Fruit fly (Drosophila melanogaster): ENCODE results near the gene Apl.

Apl gene

DNA sequence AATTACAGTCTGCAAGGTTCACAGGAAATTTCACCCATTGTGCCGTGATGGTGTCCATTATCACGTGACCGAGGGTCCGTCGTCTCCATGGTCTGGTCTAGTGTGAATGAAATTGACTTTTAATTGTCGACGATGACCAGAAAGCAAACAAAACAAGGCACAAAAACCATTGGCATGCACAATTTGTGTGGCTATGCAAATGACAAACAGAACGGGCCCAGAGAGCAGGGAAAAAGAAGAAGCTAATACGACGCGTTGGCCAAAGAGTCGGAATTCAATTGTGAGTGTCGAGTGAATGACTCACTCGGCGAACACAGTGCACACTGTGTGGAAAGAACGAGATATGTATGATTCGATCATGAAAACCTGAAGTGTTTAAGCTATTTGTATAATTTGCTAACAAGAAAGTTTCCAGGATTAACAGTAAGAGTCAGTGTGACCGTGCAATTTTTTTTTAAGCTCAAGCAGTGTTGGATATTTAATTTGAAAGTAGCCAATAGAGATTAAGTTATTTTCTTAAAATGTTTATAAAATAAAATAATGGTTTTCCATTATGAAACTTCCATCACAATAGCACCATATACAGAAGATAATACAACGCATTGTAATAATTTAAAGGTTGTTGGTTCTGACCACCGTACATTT is 40.7 kb downstream of the Apl start (continued):
- TF ChIP-seq ash1 (GFP tag; optimal IDR thresholded peaks at IDR 0.05) (no peak), jigr1 (GFP tag; IDR thresholded peaks at IDR 0.05) (no peak), zfh2 (GFP tag; optimal IDR thresholded peaks at IDR 0.05) (no peak), grn (GFP tag; optimal IDR thresholded peaks at IDR 0.05) (no peak), CG4424 (GFP tag; optimal IDR thresholded peaks at IDR 0.05) (peak; percentile 15), Ptx1 (GFP tag; IDR thresholded peaks at IDR 0.05) (peak; percentile 45), CG18262 (tag; optimal IDR thresholded peaks at IDR 0.05) (peak; percentile 64), usp (GFP tag; optimal IDR thresholded peaks at IDR 0.05) (no peak), cato (GFP tag; optimal IDR thresholded peaks at IDR 0.05; ENCODE audit: borderline replicate concordance) (no peak), CG30431 (GFP tag; optimal IDR thresholded peaks at IDR 0.05) (no peak), sima (GFP tag; optimal IDR thresholded peaks at IDR 0.05) (no peak), CG14965 (GFP tag; optimal IDR thresholded peaks at IDR 0.05; ENCODE audit: borderline replicate concordance) (no peak), ci (GFP tag; IDR thresholded peaks at IDR 0.05) (no peak), trh (GFP tag; optimal IDR thresholded peaks at IDR 0.05) (no peak), CG2875 (GFP tag; optimal IDR thresholded peaks at IDR 0.05) (peak; percentile 3), CG32532 (GFP tag; IDR thresholded peaks at IDR 0.05) (0 out of 2 replicates have a peak, but pooled peaks have one; percentile 27), so (GFP tag; IDR thresholded peaks at IDR 0.05) (no peak), Hr3 (GFP tag; optimal IDR thresholded peaks at IDR 0.05) (peak; percentile 19), ind (GFP tag; optimal IDR thresholded peaks at IDR 0.05) (no peak), CG31224 (GFP tag; IDR thresholded peaks at IDR 0.05) (no peak), psq (GFP tag; optimal IDR thresholded peaks at IDR 0.05) (no peak), YL-1 (GFP tag; optimal IDR thresholded peaks at IDR 0.05) (no peak), gsb-n (tag; optimal IDR thresholded peaks at IDR 0.05) (peak; percentile 10), Sox102F (GFP tag; optimal IDR thresholded peaks at IDR 0.05) (no peak), CG33213 (GFP tag; optimal IDR thresholded peaks at IDR 0.05) (no peak), crp (GFP tag; optimal IDR thresholded peaks at IDR 0.05) (no peak), inv (GFP tag; IDR thresholded peaks at IDR 0.05; ENCODE audit: partially characterized antibody) (no peak), crol (GFP tag; IDR thresholded peaks at IDR 0.05) (no peak), CG15514 (GFP tag; optimal IDR thresholded peaks at IDR 0.05) (no peak), ERR (GFP tag; optimal IDR thresholded peaks at IDR 0.05) (no peak), Jarid2 (GFP tag; optimal IDR thresholded peaks at IDR 0.05) (no peak), MTF-1 (GFP tag; optimal IDR thresholded peaks at IDR 0.05; ENCODE audit: borderline replicate concordance) (no peak), Vsx1 (GFP tag; optimal IDR thresholded peaks at IDR 0.05) (no peak), Rx (GFP tag; IDR thresholded peaks at IDR 0.05) (no peak), otp (GFP tag; IDR thresholded peaks at IDR 0.05) (no peak), mld (GFP tag; IDR thresholded peaks at IDR 0.05; ENCODE audit: partially characterized antibody) (no peak), CG16863 (GFP tag; optimal IDR thresholded peaks at IDR 0.05) (no peak), ewg (GFP tag; optimal IDR thresholded peaks at IDR 0.05) (no peak), CG14014 (GFP tag; IDR thresholded peaks at IDR 0.05) (no peak), jumu (GFP tag; optimal IDR thresholded peaks at IDR 0.05) (no peak), Antp (GFP tag; optimal IDR thresholded peaks at IDR 0.05) (no peak), seq (GFP tag; IDR thresholded peaks at IDR 0.05) (no peak; the same call in 1 of the 2 replicates), CG8944 (GFP tag; optimal IDR thresholded peaks at IDR 0.05) (no peak), stc (GFP tag; IDR thresholded peaks at IDR 0.05) (no peak), ems (GFP tag; optimal IDR thresholded peaks at IDR 0.05) (no peak), Rfx (GFP tag; IDR thresholded peaks at IDR 0.05) (no peak), Oli (tag; optimal IDR thresholded peaks at IDR 0.05) (peak; percentile 38), CG9797 (GFP tag; optimal IDR thresholded peaks at IDR 0.05) (no peak), CG9876 (GFP tag; optimal IDR thresholded peaks at IDR 0.05) (no peak), fru (optimal IDR thresholded peaks at IDR 0.05) (no peak), CG34376 (GFP tag; optimal IDR thresholded peaks at IDR 0.05) (no peak), dimm (GFP tag; IDR thresholded peaks at IDR 0.05) (no peak)

Data from whole organism, embryonic.